Comparison of ENCODE assay signal across 2 fruit fly cellular contexts in the genomic region with DNA sequence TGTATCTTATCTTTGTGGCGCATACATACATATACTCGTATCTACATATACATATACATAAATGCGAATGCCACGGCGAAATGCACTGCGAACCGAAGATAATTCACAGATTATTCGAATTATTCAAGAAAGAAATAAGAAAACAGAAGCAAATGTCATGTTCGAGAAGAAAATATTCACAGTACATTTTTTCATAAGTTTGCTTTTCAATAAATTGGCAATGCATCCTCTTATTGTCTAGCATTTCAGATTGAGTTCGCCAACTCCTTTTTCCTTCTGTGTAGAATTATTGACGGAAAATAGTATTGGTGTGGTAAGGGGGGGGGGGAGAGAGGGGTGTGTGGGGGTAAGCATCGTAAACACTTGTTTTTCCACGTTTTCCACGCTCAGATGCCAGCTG.
TF ChIP-seq lines count a peak whose summit lies in the region.

No protein-coding gene starts in this region.

TF ChIP-seq in whole organism, prepupa, 60 proteins besides CTCF, POLR2A, EP300 and RAD21:
- TF ChIP-seq CG34406 (GFP tag; optimal IDR thresholded peaks at IDR 0.05; lab: Kevin White, UChicago) (no peak), CG6792 (GFP tag; optimal IDR thresholded peaks at IDR 0.05; lab: Kevin White, UChicago) (peak; percentile 11), svp (GFP tag; lab: Kevin White, UChicago) (peak; percentile 73), CG8119 (GFP tag; IDR thresholded peaks at IDR 0.05; lab: Robert Waterston, UW) (0 out of 3 replicates have a peak, but pooled peaks have one; percentile 28), CG16779 (tag; optimal IDR thresholded peaks at IDR 0.05; lab: Kevin White, UChicago) (no peak), Sox102F (GFP tag; optimal IDR thresholded peaks at IDR 0.05; lab: Kevin White, UChicago) (no peak), achi (GFP tag; optimal IDR thresholded peaks at IDR 0.05; lab: Kevin White, UChicago) (peak; percentile 24), acj6 (GFP tag; optimal IDR thresholded peaks at IDR 0.05; lab: Kevin White, UChicago) (peak; percentile 18), Sox14 (GFP tag; optimal IDR thresholded peaks at IDR 0.05; lab: Kevin White, UChicago) (no peak), Eip78C (GFP tag; lab: Kevin White, UChicago) (peak; percentile 39), OdsH (GFP tag; optimal IDR thresholded peaks at IDR 0.05; lab: Kevin White, UChicago) (peak; percentile 18), CG32006 (GFP tag; optimal IDR thresholded peaks at IDR 0.05; lab: Kevin White, UChicago) (peak; percentile 57), pdm3 (GFP tag; optimal IDR thresholded peaks at IDR 0.05; lab: Kevin White, UChicago) (peak; percentile 22), Hr4 (GFP tag; optimal IDR thresholded peaks at IDR 0.05; lab: Kevin White, UChicago) (peak; percentile 36), CG11902 (GFP tag; optimal IDR thresholded peaks at IDR 0.05; lab: Kevin White, UChicago) (no peak), eg (GFP tag; IDR thresholded peaks at IDR 0.05; lab: Robert Waterston, UW) (peak; percentile 45; the same call in 1 of the 3 replicates)

TF ChIP-seq in whole organism, pupa, 21 proteins besides CTCF, POLR2A, EP300 and RAD21:
- TF ChIP-seq CG32121 (GFP tag; IDR thresholded peaks at IDR 0.05; lab: Robert Waterston, UW) (0 out of 2 replicates have a peak, but pooled peaks have one; percentile 32), CG8301 (tag; optimal IDR thresholded peaks at IDR 0.05; lab: Kevin White, UChicago) (peak; percentile 24), CG9948 (tag; optimal IDR thresholded peaks at IDR 0.05; lab: Kevin White, UChicago) (peak; percentile 6), CG8159 (tag; optimal IDR thresholded peaks at IDR 0.05; lab: Kevin White, UChicago) (no peak), CG12605 (GFP tag; IDR thresholded peaks at IDR 0.05; lab: Robert Waterston, UW) (no peak), Ets98B (GFP tag; IDR thresholded peaks at IDR 0.05; lab: Robert Waterston, UW) (peak; percentile 44), CG17806 (tag; optimal IDR thresholded peaks at IDR 0.05; lab: Kevin White, UChicago) (no peak), CG4496 (GFP tag; IDR thresholded peaks at IDR 0.05; lab: Robert Waterston, UW) (peak; percentile 59; the same call in 2 of the 3 replicates), CG15710 (tag; optimal IDR thresholded peaks at IDR 0.05; lab: Kevin White, UChicago) (no peak), EcR (GFP tag; optimal IDR thresholded peaks at IDR 0.05; lab: Kevin White, UChicago) (no peak), rn (GFP tag; IDR thresholded peaks at IDR 0.05; lab: Robert Waterston, UW) (no peak), CG14655 (GFP tag; optimal IDR thresholded peaks at IDR 0.05; lab: Kevin White, UChicago) (peak; percentile 25), Snoo (tag; optimal IDR thresholded peaks at IDR 0.05; lab: Kevin White, UChicago) (no peak)
